Worm (Caenorhabditis elegans): Measurements from ENCODE around the gene acr-3.

DNA sequence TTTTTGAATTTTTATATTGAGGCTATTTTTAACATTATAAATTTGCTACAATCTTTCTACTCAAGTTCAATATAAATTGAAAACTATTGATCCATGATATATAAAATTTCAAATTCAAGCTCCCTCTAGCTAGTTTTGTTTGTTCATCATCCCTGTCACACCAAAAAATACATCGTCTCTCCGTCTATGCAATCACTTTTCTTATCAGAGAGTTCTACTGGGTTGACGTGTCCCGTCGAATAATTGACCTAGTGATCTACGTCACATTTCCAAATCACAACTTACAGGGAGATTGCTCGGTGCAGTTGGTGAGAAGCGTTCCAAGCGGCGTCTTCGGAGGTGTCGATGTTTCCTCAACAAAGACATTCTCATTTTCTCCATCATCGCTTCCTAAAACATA is 51.9 kb downstream of the acr-3 start:
- no peak for TF ChIP-seq aly-1 (tag; optimal IDR thresholded peaks at IDR 0.05)
- no peak for TF ChIP-seq flt-1 (GFP tag; IDR thresholded peaks at IDR 0.05)
- TF ChIP-seq ceh-36 (tag; optimal IDR thresholded peaks at IDR 0.05) = no peak
- TF ChIP-seq ama-1 (optimal IDR thresholded peaks at IDR 0.05) = no peak
- no peak for TF ChIP-seq F13C5.2 (tag; optimal IDR thresholded peaks at IDR 0.05)
- TF ChIP-seq tra-4 (tag; optimal IDR thresholded peaks at IDR 0.05) = no peak
